Fruit fly (Drosophila melanogaster) whole organism, embryonic: ENCODE data around the gene unc79.

Source experiments
- ATbp ChIP-seq: fragments of 200-800 bp; sonication (Bioruptor generic); optimal IDR thresholded peaks from 2 replicates; lab custom pipeline; 2017; ENCODE audit warnings: missing biosample characterization, mild to moderate bottlenecking, missing genetic modification characterization, missing genetic modification reagents
- B-H2 ChIP-seq: fragments of 200-800 bp; sonication (Bioruptor generic); optimal IDR thresholded peaks from 2 replicates; lab custom pipeline; 2018; ENCODE audit warnings: missing biosample characterization, mild to moderate bottlenecking, missing genetic modification characterization
- Bgb ChIP-seq: fragments of 200-800 bp; sonication (Bioruptor generic); IDR thresholded peaks from 2 replicates; pipeline ENCODE4 v1.3.6; 2022; ENCODE audit warnings: missing biosample characterization, missing genetic modification characterization; ENCODE audit not compliant: partially characterized antibody
- CG10209 ChIP-seq: fragments of 200-800 bp; sonication (Bioruptor generic); optimal IDR thresholded peaks from 3 replicates; lab custom pipeline; 2017; ENCODE audit warnings: missing biosample characterization, mild to moderate bottlenecking, missing genetic modification characterization, missing genetic modification reagents
- CG1024 ChIP-seq: fragments of 200-800 bp; sonication (Bioruptor generic); IDR thresholded peaks from 2 replicates; pipeline ENCODE4 v1.3.6; 2022; ENCODE audit warnings: missing biosample characterization, missing genetic modification characterization
- CG10431 ChIP-seq: fragments of 200-800 bp; sonication (Bioruptor generic); optimal IDR thresholded peaks from 3 replicates; lab custom pipeline; 2018; ENCODE audit warnings: missing biosample characterization, mild to moderate bottlenecking, missing genetic modification characterization
- CG10462 ChIP-seq: fragments of 200-800 bp; sonication (Bioruptor generic); optimal IDR thresholded peaks from 2 replicates; lab custom pipeline; 2016; ENCODE audit warnings: missing biosample characterization, missing genetic modification characterization
- CG12155 ChIP-seq: fragments of 200-800 bp; sonication (Bioruptor generic); optimal IDR thresholded peaks from 3 replicates; lab custom pipeline; 2016; ENCODE audit warnings: missing biosample characterization, missing genetic modification characterization
- CG15514 ChIP-seq: fragments of 200-800 bp; sonication (Bioruptor generic); optimal IDR thresholded peaks from 3 replicates; lab custom pipeline; 2017; ENCODE audit warnings: missing biosample characterization, missing genetic modification characterization, mild to moderate bottlenecking, moderate library complexity, missing genetic modification reagents
- CG1603 ChIP-seq: fragments of 200-800 bp; sonication (Bioruptor generic); optimal IDR thresholded peaks from 2 replicates; lab custom pipeline; 2019; ENCODE audit warnings: missing biosample characterization, mild to moderate bottlenecking, missing genetic modification characterization, moderate library complexity
- CG1647 ChIP-seq: fragments of 200-800 bp; sonication (Bioruptor generic); optimal IDR thresholded peaks from 3 replicates; lab custom pipeline; 2016; ENCODE audit warnings: missing biosample characterization, missing genetic modification characterization
- CG16779 ChIP-seq: fragments of 200-800 bp; sonication (Bioruptor generic); IDR thresholded peaks from 2 replicates; pipeline ENCODE4 v1.3.6; 2022; ENCODE audit warnings: missing biosample characterization, missing genetic modification characterization
- CG2712 ChIP-seq: fragments of 200-800 bp; optimal IDR thresholded peaks from 3 replicates; lab custom pipeline; 2019; ENCODE audit warnings: missing biosample characterization, mild to moderate bottlenecking, missing genetic modification characterization, moderate library complexity
- CG2889 ChIP-seq: fragments of 200-800 bp; sonication (Bioruptor generic); IDR thresholded peaks from 3 replicates; pipeline ENCODE4 v1.3.6; 2022; ENCODE audit warnings: missing biosample characterization, missing genetic modification characterization
- CG31224 ChIP-seq: fragments of 200-800 bp; sonication (Bioruptor generic); IDR thresholded peaks from 2 replicates; pipeline ENCODE4 v1.3.6; 2022; ENCODE audit warnings: missing biosample characterization, missing genetic modification characterization
- CG32772 ChIP-seq: fragments of 200-800 bp; sonication (Bioruptor generic); IDR thresholded peaks from 2 replicates; pipeline ENCODE4 v1.3.6; 2022; ENCODE audit warnings: missing biosample characterization, missing genetic modification characterization
- CG3726 ChIP-seq: fragments of 200-800 bp; sonication (Bioruptor generic); IDR thresholded peaks from 3 replicates; pipeline ENCODE4, ENCODE4 v1.3.6; 2022; ENCODE audit warnings: missing biosample characterization, missing genetic modification characterization
- CG4707 ChIP-seq: fragments of 200-800 bp; sonication (Bioruptor generic); optimal IDR thresholded peaks from 2 replicates; lab custom pipeline; 2018; ENCODE audit warnings: missing biosample characterization, mild to moderate bottlenecking, missing genetic modification characterization, moderate library complexity
- CG6791 ChIP-seq: fragments of 200-800 bp; sonication (Bioruptor generic); IDR thresholded peaks from 3 replicates; pipeline ENCODE4 v1.3.6; 2022; ENCODE audit warnings: missing biosample characterization, missing genetic modification characterization; ENCODE audit not compliant: partially characterized antibody
- Dip2 ChIP-seq: fragments of 200-800 bp; sonication (Bioruptor generic); IDR thresholded peaks from 2 replicates; pipeline ENCODE4 v1.3.6; 2022; ENCODE audit warnings: missing biosample characterization, missing genetic modification characterization
- Dref ChIP-seq: fragments of 200-800 bp; sonication (Bioruptor generic); IDR thresholded peaks from 2 replicates; pipeline ENCODE4 v1.3.6; 2022; ENCODE audit warnings: missing biosample characterization, missing genetic modification characterization
- H15 ChIP-seq: fragments of 200-800 bp; sonication (Bioruptor generic); IDR thresholded peaks from 3 replicates; pipeline ENCODE4 v1.3.6; 2022; ENCODE audit warnings: missing biosample characterization, missing genetic modification characterization
- Hr3 ChIP-seq: fragments of 200-800 bp; sonication (Bioruptor generic); optimal IDR thresholded peaks from 3 replicates; lab custom pipeline; 2016; ENCODE audit warnings: missing biosample characterization, missing genetic modification characterization
- Hr39 ChIP-seq: fragments of >200 bp; optimal IDR thresholded peaks from 2 replicates; lab custom pipeline; 2017
- Mad ChIP-seq: fragments of 200-800 bp; sonication (Bioruptor generic); optimal IDR thresholded peaks from 2 replicates; lab custom pipeline; 2016; ENCODE audit warnings: missing biosample characterization, missing genetic modification characterization
- Myb ChIP-seq: fragments of 200-800 bp; sonication (Bioruptor generic); optimal IDR thresholded peaks from 2 replicates; lab custom pipeline; 2016; ENCODE audit warnings: missing biosample characterization, missing genetic modification characterization
- NC2β ChIP-seq: fragments of 200-800 bp; sonication (Bioruptor generic); optimal IDR thresholded peaks from 2 replicates; lab custom pipeline; 2016; ENCODE audit warnings: missing biosample characterization, missing genetic modification characterization
- Oaz ChIP-seq: fragments of 200-800 bp; sonication (Bioruptor generic); IDR thresholded peaks from 2 replicates; pipeline ENCODE4 v1.3.6; 2022; ENCODE audit warnings: missing biosample characterization, missing genetic modification characterization
- PHDP ChIP-seq: fragments of 200-800 bp; sonication (Bioruptor generic); optimal IDR thresholded peaks from 3 replicates; lab custom pipeline; 2018; ENCODE audit warnings: missing biosample characterization, mild to moderate bottlenecking, missing genetic modification characterization, moderate library complexity
- Ptx1 ChIP-seq: fragments of 200-800 bp; sonication (Bioruptor generic); IDR thresholded peaks from 2 replicates; pipeline ENCODE4 v1.3.6; 2022; ENCODE audit warnings: missing biosample characterization, missing genetic modification characterization
- Scr ChIP-seq: fragments of 200-800 bp; sonication (Bioruptor generic); IDR thresholded peaks from 2 replicates; pipeline ENCODE4 v1.3.6; 2022; ENCODE audit warnings: missing biosample characterization, missing genetic modification characterization; ENCODE audit not compliant: partially characterized antibody
- Stat92E ChIP-seq, 3 experiments: fragments of >200 bp in 2 of 3; fragments of 200-800 bp in 1 of 3; sonication (Bioruptor generic) in 1 of 3; optimal IDR thresholded peaks; 2 replicates each; lab custom pipeline; 2017 to 2019; ENCODE audit warnings: missing biosample characterization in 3 of 3, missing genetic modification characterization in 3 of 3, mild to moderate bottlenecking in 1 of 3, moderate library complexity in 1 of 3
- ara ChIP-seq: fragments of 200-800 bp; sonication (Bioruptor generic); IDR thresholded peaks from 2 replicates; pipeline ENCODE4 v1.3.6; 2022; ENCODE audit warnings: missing biosample characterization, missing genetic modification characterization
- bab2 ChIP-seq: fragments of 200-800 bp; sonication (Bioruptor generic); optimal IDR thresholded peaks from 2 replicates; lab custom pipeline; 2016; ENCODE audit warnings: missing biosample characterization, missing genetic modification characterization
- bbx ChIP-seq: fragments of 200-800 bp; sonication (Bioruptor generic); IDR thresholded peaks from 2 replicates; pipeline ENCODE4 v1.3.6; 2022; ENCODE audit warnings: missing biosample characterization, missing genetic modification characterization; ENCODE audit not compliant: partially characterized antibody
- bcd ChIP-seq: fragments of 200-800 bp; sonication (Bioruptor generic); optimal IDR thresholded peaks from 2 replicates; lab custom pipeline; 2017; ENCODE audit warnings: missing biosample characterization, mild to moderate bottlenecking, missing genetic modification characterization
- br ChIP-seq: fragments of >200 bp; optimal IDR thresholded peaks from 2 replicates; lab custom pipeline; 2017
- fd3F ChIP-seq: fragments of 200-800 bp; sonication (Bioruptor generic); optimal IDR thresholded peaks from 2 replicates; lab custom pipeline; 2018; ENCODE audit warnings: missing biosample characterization, mild to moderate bottlenecking, missing genetic modification characterization, moderate library complexity
- knrl ChIP-seq: fragments of 200-800 bp; sonication (Bioruptor generic); IDR thresholded peaks from 3 replicates; pipeline ENCODE4 v1.3.6; 2022; ENCODE audit warnings: missing biosample characterization, missing genetic modification characterization; ENCODE audit not compliant: partially characterized antibody
- lilli ChIP-seq: fragments of 200-800 bp; sonication (Bioruptor generic); optimal IDR thresholded peaks from 3 replicates; lab custom pipeline; 2016; ENCODE audit warnings: missing biosample characterization, missing genetic modification characterization
- mam ChIP-seq: fragments of 200-800 bp; sonication (Bioruptor generic); optimal IDR thresholded peaks from 3 replicates; lab custom pipeline; 2016; ENCODE audit warnings: missing biosample characterization, missing genetic modification characterization
- mirr ChIP-seq: fragments of 200-800 bp; sonication (Bioruptor generic); optimal IDR thresholded peaks from 3 replicates; lab custom pipeline; 2018; ENCODE audit warnings: missing biosample characterization, mild to moderate bottlenecking, missing genetic modification characterization
- otp ChIP-seq: fragments of 200-800 bp; sonication (Bioruptor generic); IDR thresholded peaks from 3 replicates; pipeline ENCODE4, ENCODE4 v1.3.6; 2022; ENCODE audit warnings: missing biosample characterization, missing genetic modification characterization
- p53 ChIP-seq: fragments of 200-800 bp; sonication (Bioruptor generic); optimal IDR thresholded peaks from 2 replicates; lab custom pipeline; 2016; ENCODE audit warnings: missing biosample characterization, missing genetic modification characterization
- so ChIP-seq: fragments of 200-800 bp; sonication (Bioruptor generic); IDR thresholded peaks from 3 replicates; pipeline ENCODE4 v1.3.6; 2022; ENCODE audit warnings: missing biosample characterization, missing genetic modification characterization
- stc ChIP-seq: fragments of 200-800 bp; sonication (Bioruptor generic); IDR thresholded peaks from 2 replicates; pipeline ENCODE4 v1.3.6; 2022; ENCODE audit warnings: missing biosample characterization, missing genetic modification characterization
- trh ChIP-seq: fragments of 200-800 bp; sonication (Bioruptor generic); optimal IDR thresholded peaks from 2 replicates; lab custom pipeline; 2016; ENCODE audit warnings: missing biosample characterization, missing genetic modification characterization
- usp ChIP-seq: fragments of >200 bp; optimal IDR thresholded peaks from 2 replicates; lab custom pipeline; 2017; ENCODE audit warnings: missing biosample characterization, missing genetic modification characterization
- vfl ChIP-seq: fragments of 200-800 bp; sonication (Bioruptor generic); optimal IDR thresholded peaks from 2 replicates; lab custom pipeline; 2016; ENCODE audit warnings: missing biosample characterization, missing genetic modification characterization
- vnd ChIP-seq: fragments of 200-800 bp; sonication (Bioruptor generic); IDR thresholded peaks from 3 replicates; pipeline ENCODE4 v1.3.6; 2022; ENCODE audit warnings: missing biosample characterization, missing genetic modification characterization; ENCODE audit not compliant: partially characterized antibody

unc79 gene

DNA sequence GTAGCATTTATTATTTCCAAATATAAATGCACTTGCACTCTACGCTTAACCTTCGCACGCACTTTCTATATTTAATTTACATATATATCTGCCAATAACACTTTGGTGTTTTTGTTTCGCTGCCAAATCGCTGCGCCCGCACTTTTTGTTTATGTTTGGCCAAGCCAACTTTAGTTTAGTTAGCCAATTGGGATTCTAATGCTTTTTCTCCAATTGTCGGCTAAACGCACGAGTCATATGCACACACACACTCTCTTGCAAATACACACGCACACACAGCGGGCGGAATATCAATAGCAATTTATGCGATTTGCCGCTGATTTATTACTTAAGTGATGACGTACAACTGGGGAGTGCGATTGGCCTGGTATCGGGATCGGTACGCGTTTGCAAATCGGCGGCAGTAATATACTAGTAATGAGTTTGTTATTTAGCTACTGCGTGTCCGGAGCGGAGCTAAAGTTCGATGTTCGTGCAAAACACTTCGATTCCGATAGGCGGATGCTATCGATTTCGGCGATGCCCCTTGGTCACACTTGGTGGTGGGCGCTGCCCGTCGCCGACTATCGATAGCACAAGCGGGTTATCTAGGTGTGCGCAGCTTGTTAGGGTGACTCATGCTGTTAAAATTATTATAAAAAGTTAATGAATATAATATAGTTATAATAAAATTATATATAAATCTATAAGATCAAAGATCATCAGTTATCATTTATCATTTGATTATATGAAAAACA lies 19.6 kb downstream of the unc79 start, which contains the start of gene vib (continued):
- no peak for TF ChIP-seq CG10431 (GFP tag; lab: Kevin White, UChicago)
- TF ChIP-seq CG16779 (GFP tag; lab: Robert Waterston, UW) = no peak
- peak; percentile 57 for TF ChIP-seq PHDP (tag; lab: Kevin White, UChicago)
- TF ChIP-seq Hr3 (GFP tag; lab: Kevin White, UChicago) = peak; percentile 6
- peak; percentile 19 for TF ChIP-seq CG1647 (GFP tag; lab: Kevin White, UChicago)
- peak; percentile 97 for TF ChIP-seq bbx
- TF ChIP-seq CG1024 (GFP tag; lab: Robert Waterston, UW) = 0 out of 2 replicates have a peak, but pooled peaks have one; percentile 34
- TF ChIP-seq vfl (GFP tag; lab: Kevin White, UChicago) = no peak
- TF ChIP-seq Oaz (GFP tag; lab: Robert Waterston, UW) = no peak
- peak; percentile 96 for TF ChIP-seq CG15514 (GFP tag; lab: Kevin White, UChicago)
- no peak for TF ChIP-seq usp (GFP tag; lab: Kevin White, UChicago)
- peak; percentile 23; the same call in 1 of the 2 replicates for TF ChIP-seq ara
- peak; percentile 90 for TF ChIP-seq Scr (GFP tag; lab: Robert Waterston, UW)
- TF ChIP-seq H15 (GFP tag; lab: Robert Waterston, UW) = 0 out of 3 replicates have a peak, but pooled peaks have one; percentile 35
- peak; percentile 0 for TF ChIP-seq fd3F (GFP tag; lab: Kevin White, UChicago)
- peak; percentile 36; the same call in 1 of the 2 replicates for TF ChIP-seq CG31224
- no peak for TF ChIP-seq bab2 (GFP tag; lab: Kevin White, UChicago)
- TF ChIP-seq lilli = peak; percentile 4
- peak; percentile 73; the same call in 1 of the 3 replicates for TF ChIP-seq otp (GFP tag; lab: Robert Waterston, UW)
- no peak for TF ChIP-seq br (lab: Kevin White, UChicago)
- peak; percentile 61 for TF ChIP-seq mirr (GFP tag; lab: Kevin White, UChicago)
- TF ChIP-seq CG6791 = peak; percentile 98
- peak; percentile 34 for TF ChIP-seq NC2β (GFP tag; lab: Kevin White, UChicago)
- TF ChIP-seq trh (GFP tag; lab: Kevin White, UChicago) = peak; percentile 1
- TF ChIP-seq CG3726 = no peak
- peak; percentile 32 for TF ChIP-seq CG12155 (GFP tag; lab: Kevin White, UChicago)
- peak; percentile 25; the same call in 1 of the 2 replicates for TF ChIP-seq Ptx1
- TF ChIP-seq Bgb (GFP tag; lab: Robert Waterston, UW) = peak; percentile 97
- peak; percentile 20 for TF ChIP-seq Myb (GFP tag; lab: Kevin White, UChicago)
- 0 out of 3 replicates have a peak, but pooled peaks have one; percentile 14 for TF ChIP-seq so
- TF ChIP-seq CG32772 (GFP tag; lab: Robert Waterston, UW) = no peak
- peak; percentile 60 for TF ChIP-seq CG1603 (tag; lab: Kevin White, UChicago)
- TF ChIP-seq Mad (GFP tag; lab: Kevin White, UChicago) = peak; percentile 14
- 0 out of 3 replicates have a peak, but pooled peaks have one; percentile 26 for TF ChIP-seq CG2889 (GFP tag; lab: Robert Waterston, UW)
- TF ChIP-seq Dref (GFP tag; lab: Robert Waterston, UW) = peak; percentile 100
- peak; percentile 85 for TF ChIP-seq knrl (GFP tag; lab: Robert Waterston, UW)
- peak; percentile 79 for TF ChIP-seq CG2712
- no peak for TF ChIP-seq CG4707 (GFP tag; lab: Kevin White, UChicago)
- TF ChIP-seq Hr39 (lab: Kevin White, UChicago) = no peak
- no peak for TF ChIP-seq p53 (GFP tag; lab: Kevin White, UChicago)
- peak; percentile 17 for TF ChIP-seq CG10209 (GFP tag; lab: Kevin White, UChicago)
- TF ChIP-seq B-H2 (GFP tag; lab: Kevin White, UChicago) = no peak
- peak; percentile 90 for TF ChIP-seq vnd (GFP tag; lab: Robert Waterston, UW)
- peak; percentile 27 for TF ChIP-seq bcd
- TF ChIP-seq Dip2 (GFP tag; lab: Robert Waterston, UW) = no peak
- TF ChIP-seq mam (GFP tag; lab: Kevin White, UChicago) = no peak
- TF ChIP-seq ATbp = peak; percentile 1
- TF ChIP-seq stc (GFP tag; lab: Robert Waterston, UW) = peak; percentile 29; the same call in 1 of the 2 replicates
- TF ChIP-seq CG10462 = no peak
- no peak for TF ChIP-seq Stat92E (GFP tag; optimal IDR thresholded peaks at IDR 0.05; lab: Kevin White, UChicago)
